Worm (Caenorhabditis elegans) whole organism, early embryonic: Measurements from ENCODE around the gene C31B8.7.

Experiments
- aly-1 ChIP-seq: sonication (generic microtip); optimal IDR thresholded peaks from 2 replicates; lab custom pipeline; 2016; ENCODE audit warnings: missing genetic modification characterization, missing compliant biosample characterization
- ama-1 ChIP-seq: fragments of 150-350 bp; optimal IDR thresholded peaks from 2 replicates; lab custom pipeline; 2014
- ceh-13 ChIP-seq: fragments of 200-800 bp; sonication (Bioruptor generic); optimal IDR thresholded peaks from 2 replicates; lab custom pipeline; 2018; ENCODE audit warnings: mild to moderate bottlenecking, missing genetic modification characterization, missing compliant biosample characterization
- ets-7 ChIP-seq: sonication (generic microtip); optimal IDR thresholded peaks from 2 replicates; lab custom pipeline; 2016; ENCODE audit warnings: missing genotype, missing genetic modification characterization, missing compliant biosample characterization
- flt-1 ChIP-seq: fragments of 200-800 bp; sonication (Bioruptor generic); IDR thresholded peaks from 2 replicates; pipeline ENCODE4 v1.3.6; 2022; ENCODE audit warnings: missing genetic modification characterization, missing compliant biosample characterization
- hmg-4 ChIP-seq: fragments of 200-800 bp; sonication (Bioruptor generic); optimal IDR thresholded peaks from 2 replicates; lab custom pipeline; 2018; ENCODE audit warnings: mild to moderate bottlenecking, missing genetic modification characterization, missing compliant biosample characterization
- hnd-1 ChIP-seq: sonication (generic microtip); optimal IDR thresholded peaks from 2 replicates; lab custom pipeline; 2016; ENCODE audit warnings: missing genetic modification characterization, missing compliant biosample characterization
- sea-1 ChIP-seq: fragments of 200-800 bp; sonication (Bioruptor generic); conservative IDR thresholded peaks from 2 replicates; pipeline ENCODE4 v1.3.6; 2022; ENCODE audit warnings: missing genetic modification characterization, missing compliant biosample characterization
- tbx-11 ChIP-seq: fragments of 200-800 bp; sonication (Bioruptor generic); IDR thresholded peaks from 2 replicates; pipeline ENCODE4 v1.3.6; 2022; ENCODE audit warnings: missing genetic modification characterization, missing compliant biosample characterization
- tbx-37 ChIP-seq: fragments of 200-800 bp; sonication (Bioruptor generic); conservative IDR thresholded peaks from 2 replicates; pipeline ENCODE4 v1.3.6; 2022; ENCODE audit warnings: missing genetic modification reagents, missing genetic modification characterization, missing compliant biosample characterization

ce11 chrV:2922594-2922993, 19.5 kb upstream of the C31B8.7 start, which contains the start of gene srh-38:
- TF ChIP-seq ama-1 (lab: Kevin White, UChicago) (no peak), tbx-11 (GFP tag; lab: Robert Waterston, UW) (no peak), tbx-37 (GFP tag; lab: Robert Waterston, UW) (no peak), flt-1 (no peak), ets-7 (tag; lab: Kevin White, UChicago) (no peak), hmg-4 (GFP tag; lab: Kevin White, UChicago) (no peak), aly-1 (tag; lab: Kevin White, UChicago) (no peak), hnd-1 (tag; lab: Kevin White, UChicago) (no peak), sea-1 (no peak), ceh-13 (GFP tag; lab: Kevin White, UChicago) (no peak)
